Fruit fly (Drosophila melanogaster) whole organism, prepupa: Measurements from ENCODE around the gene CG43168.

ENCODE experiments used
- CG10631 ChIP-seq: fragments of 200-800 bp; sonication (Bioruptor generic); optimal IDR thresholded peaks from 2 replicates; lab custom pipeline; 2016; ENCODE audit warnings: missing biosample characterization, missing genetic modification characterization
- CG10669 ChIP-seq: fragments of 200-800 bp; sonication (Bioruptor generic); optimal IDR thresholded peaks from 3 replicates; lab custom pipeline; 2018; ENCODE audit warnings: missing biosample characterization, mild to moderate bottlenecking, missing genetic modification characterization, moderate library complexity
- CG11762 ChIP-seq: fragments of 200-800 bp; sonication (Bioruptor generic); optimal IDR thresholded peaks from 3 replicates; lab custom pipeline; 2016; ENCODE audit warnings: missing biosample characterization, missing genetic modification characterization; ENCODE audit not compliant: insufficient read depth
- CG11902 ChIP-seq: fragments of 200-800 bp; sonication (Bioruptor generic); optimal IDR thresholded peaks from 3 replicates; lab custom pipeline; 2016; ENCODE audit warnings: missing biosample characterization, missing genetic modification characterization
- CG15336 ChIP-seq: fragments of 200-800 bp; sonication (Bioruptor generic); IDR thresholded peaks from 2 replicates; pipeline ENCODE4 v1.3.6; 2022; ENCODE audit warnings: missing biosample characterization, missing genetic modification characterization
- CG16779 ChIP-seq: fragments of 200-800 bp; sonication (Bioruptor generic); optimal IDR thresholded peaks from 3 replicates; lab custom pipeline; 2017; ENCODE audit warnings: missing biosample characterization, mild to moderate bottlenecking, missing genetic modification characterization
- CG3032 ChIP-seq: fragments of 200-800 bp; optimal IDR thresholded peaks from 2 replicates; lab custom pipeline; 2019; ENCODE audit warnings: missing biosample characterization, mild to moderate bottlenecking, missing genetic modification characterization, moderate library complexity
- CG32006 ChIP-seq: fragments of 200-800 bp; sonication (Bioruptor generic); optimal IDR thresholded peaks from 3 replicates; lab custom pipeline; 2017; ENCODE audit warnings: missing biosample characterization, mild to moderate bottlenecking, missing genetic modification characterization
- CG3919 ChIP-seq: fragments of 200-800 bp; sonication (Bioruptor generic); optimal IDR thresholded peaks from 3 replicates; lab custom pipeline; 2016; ENCODE audit warnings: missing biosample characterization, missing genetic modification characterization
- CG6163 ChIP-seq: fragments of 200-800 bp; sonication (Bioruptor generic); IDR thresholded peaks from 3 replicates; pipeline ENCODE4 v1.3.6; 2022; ENCODE audit warnings: missing biosample characterization, missing genetic modification characterization
- CG6276 ChIP-seq: fragments of 200-800 bp; sonication (Bioruptor generic); optimal IDR thresholded peaks from 2 replicates; lab custom pipeline; 2017; ENCODE audit warnings: missing biosample characterization, mild to moderate bottlenecking, missing genetic modification characterization
- CG6854 ChIP-seq: fragments of 200-800 bp; sonication (Bioruptor generic); optimal IDR thresholded peaks from 2 replicates; lab custom pipeline; 2017; ENCODE audit warnings: missing biosample characterization, mild to moderate bottlenecking, missing genetic modification characterization
- CG8119 ChIP-seq: fragments of 200-800 bp; sonication (Bioruptor generic); IDR thresholded peaks from 3 replicates; pipeline ENCODE4 v1.3.6; 2022; ENCODE audit warnings: missing biosample characterization, missing genetic modification characterization
- CG8632 ChIP-seq: fragments of 200-800 bp; sonication (Bioruptor generic); optimal IDR thresholded peaks from 3 replicates; lab custom pipeline; 2016; ENCODE audit warnings: missing biosample characterization, missing genetic modification characterization
- CG9139 ChIP-seq: fragments of 200-800 bp; sonication (Bioruptor generic); optimal IDR thresholded peaks from 3 replicates; lab custom pipeline; 2017; ENCODE audit warnings: missing biosample characterization, mild to moderate bottlenecking, missing genetic modification characterization
- Eip75B ChIP-seq: fragments of 200-800 bp; sonication (Bioruptor generic); optimal IDR thresholded peaks from 3 replicates; lab custom pipeline; 2016; ENCODE audit warnings: missing biosample characterization, missing genetic modification characterization
- Eip78C ChIP-seq: fragments of 200-800 bp; sonication (Bioruptor generic); peaks from one replicate; lab custom pipeline; 2016; ENCODE audit warnings: missing biosample characterization, missing genetic modification characterization
- Eip93F ChIP-seq: fragments of 200-800 bp; sonication (Bioruptor generic); optimal IDR thresholded peaks from 2 replicates; lab custom pipeline; 2016; ENCODE audit warnings: missing biosample characterization, mild to moderate bottlenecking, missing genetic modification characterization
- Ets96B ChIP-seq: fragments of 200-800 bp; optimal IDR thresholded peaks from 2 replicates; lab custom pipeline; 2019; ENCODE audit warnings: missing biosample characterization, mild to moderate bottlenecking, missing genetic modification characterization, moderate library complexity
- Gug ChIP-seq: fragments of 200-800 bp; sonication (Bioruptor generic); IDR thresholded peaks from 2 replicates; pipeline ENCODE4 v1.3.6; 2022; ENCODE audit warnings: missing biosample characterization, missing genetic modification characterization
- Hr38 ChIP-seq: sonication (Bioruptor generic); optimal IDR thresholded peaks from 2 replicates; lab custom pipeline; 2016; ENCODE audit warnings: missing biosample characterization, missing genetic modification characterization
- Hr39 ChIP-seq: fragments of 200-800 bp; sonication (Bioruptor generic); optimal IDR thresholded peaks from 2 replicates; lab custom pipeline; 2016; ENCODE audit warnings: missing biosample characterization, missing genetic modification characterization
- Lpt ChIP-seq: fragments of 200-800 bp; sonication (Bioruptor generic); optimal IDR thresholded peaks from 3 replicates; lab custom pipeline; 2016; ENCODE audit warnings: missing biosample characterization, missing genetic modification characterization
- Met ChIP-seq: fragments of 200-800 bp; sonication (Bioruptor generic); optimal IDR thresholded peaks from 3 replicates; lab custom pipeline; 2016; ENCODE audit warnings: missing biosample characterization, missing genetic modification characterization
- OdsH ChIP-seq: fragments of 200-800 bp; sonication (Bioruptor generic); optimal IDR thresholded peaks from 3 replicates; lab custom pipeline; 2016; ENCODE audit warnings: missing biosample characterization, missing genetic modification characterization
- Smox ChIP-seq: fragments of 200-800 bp; sonication (Bioruptor generic); optimal IDR thresholded peaks from 3 replicates; lab custom pipeline; 2016; ENCODE audit warnings: missing biosample characterization, missing genetic modification characterization
- Sox102F ChIP-seq: fragments of 200-800 bp; sonication (Bioruptor generic); optimal IDR thresholded peaks from 2 replicates; lab custom pipeline; 2016; ENCODE audit warnings: missing biosample characterization, mild to moderate bottlenecking, missing genetic modification characterization
- Sox14 ChIP-seq: fragments of 200-800 bp; sonication (Bioruptor generic); optimal IDR thresholded peaks from 3 replicates; lab custom pipeline; 2016; ENCODE audit warnings: missing biosample characterization, missing genetic modification characterization
- achi ChIP-seq: fragments of 200-800 bp; sonication (Bioruptor generic); optimal IDR thresholded peaks from 3 replicates; lab custom pipeline; 2016; ENCODE audit warnings: missing biosample characterization, missing genetic modification characterization
- acj6 ChIP-seq: fragments of 200-800 bp; sonication (Bioruptor generic); optimal IDR thresholded peaks from 3 replicates; lab custom pipeline; 2016; ENCODE audit warnings: missing biosample characterization, missing genetic modification characterization
- cyc ChIP-seq: fragments of 200-800 bp; sonication (Bioruptor generic); optimal IDR thresholded peaks from 3 replicates; lab custom pipeline; 2016; ENCODE audit warnings: missing biosample characterization, missing genetic modification characterization
- dac ChIP-seq: fragments of 200-800 bp; sonication (Bioruptor generic); optimal IDR thresholded peaks from 2 replicates; lab custom pipeline; 2017; ENCODE audit warnings: missing biosample characterization, mild to moderate bottlenecking, missing genetic modification characterization
- dsx ChIP-seq: fragments of 200-800 bp; optimal IDR thresholded peaks from 3 replicates; lab custom pipeline; 2019; ENCODE audit warnings: missing biosample characterization, mild to moderate bottlenecking, missing genetic modification characterization, moderate library complexity; ENCODE audit not compliant: poor library complexity, severe bottlenecking
- eg ChIP-seq: fragments of 200-800 bp; sonication (Bioruptor generic); IDR thresholded peaks from 3 replicates; pipeline ENCODE4 v1.3.6; 2022; ENCODE audit warnings: missing biosample characterization, missing genetic modification characterization
- esn ChIP-seq: fragments of 200-800 bp; sonication (Bioruptor generic); optimal IDR thresholded peaks from 2 replicates; lab custom pipeline; 2016; ENCODE audit warnings: missing biosample characterization, mild to moderate bottlenecking, missing genetic modification characterization, moderate library complexity
- fd59A ChIP-seq: fragments of 200-800 bp; sonication (Bioruptor generic); optimal IDR thresholded peaks from 2 replicates; lab custom pipeline; 2017; ENCODE audit warnings: missing biosample characterization, mild to moderate bottlenecking, missing genetic modification characterization, missing genetic modification reagents
- fkh ChIP-seq: fragments of 200-800 bp; sonication (Bioruptor generic); optimal IDR thresholded peaks from 3 replicates; lab custom pipeline; 2017; ENCODE audit warnings: missing biosample characterization, mild to moderate bottlenecking, missing genetic modification characterization, moderate library complexity
- lz ChIP-seq: fragments of 200-800 bp; sonication (Bioruptor generic); optimal IDR thresholded peaks from 3 replicates; lab custom pipeline; 2016; ENCODE audit warnings: missing biosample characterization, missing genetic modification characterization
- pdm3 ChIP-seq: fragments of 200-800 bp; sonication (Bioruptor generic); optimal IDR thresholded peaks from 3 replicates; lab custom pipeline; 2016; ENCODE audit warnings: missing biosample characterization, missing genetic modification characterization
- spab ChIP-seq: fragments of 200-800 bp; sonication (Bioruptor generic); optimal IDR thresholded peaks from 2 replicates; lab custom pipeline; 2017; ENCODE audit warnings: missing biosample characterization, mild to moderate bottlenecking, missing genetic modification characterization, missing genetic modification reagents
- svp ChIP-seq: fragments of 200-800 bp; sonication (Bioruptor generic); peaks from one replicate; lab custom pipeline; 2016; ENCODE audit warnings: missing biosample characterization, missing genetic modification characterization
- topi ChIP-seq: fragments of 200-800 bp; sonication (Bioruptor generic); optimal IDR thresholded peaks from 3 replicates; lab custom pipeline; 2016; ENCODE audit warnings: missing biosample characterization, missing genetic modification characterization

The CG43168 gene

dm6 chr3L:6308596-6308995 is 33.0 kb downstream of the CG43168 start (continued):
- TF ChIP-seq Eip93F (GFP tag; lab: Kevin White, UChicago) (no peak), Gug (GFP tag; lab: Robert Waterston, UW) (peak; percentile 68), lz (GFP tag; lab: Kevin White, UChicago) (no peak), Smox (GFP tag; lab: Kevin White, UChicago) (no peak), CG11902 (GFP tag; lab: Kevin White, UChicago) (no peak), Hr38 (GFP tag; lab: Kevin White, UChicago) (no peak), CG11762 (GFP tag; lab: Kevin White, UChicago) (peak; percentile 7)

- TF ChIP-seq fkh (GFP tag; lab: Kevin White, UChicago) (no peak), Eip93F (GFP tag; lab: Kevin White, UChicago) (no peak), esn (no peak), achi (GFP tag; lab: Kevin White, UChicago) (no peak)
These were observed 34.1 kb downstream of the CG43168 start for dm6 chr3L:6309726-6310125.

- TF ChIP-seq Ets96B (tag; lab: Kevin White, UChicago) (no peak), CG3032 (tag; lab: Kevin White, UChicago) (no peak)
These were observed 34.9 kb downstream of the CG43168 start for dm6 chr3L:6310489-6310888.

dm6 chr3L:6312029-6312623 is 36.5 kb downstream of the CG43168 start:
- TF ChIP-seq pdm3 (GFP tag; lab: Kevin White, UChicago) (peak; percentile 21), CG11762 (GFP tag; lab: Kevin White, UChicago) (peak; percentile 30), CG10631 (peak; percentile 29), fkh (GFP tag; lab: Kevin White, UChicago) (no peak), Eip75B (GFP tag; lab: Kevin White, UChicago) (peak; percentile 5), CG6854 (GFP tag; lab: Kevin White, UChicago) (no peak), Sox102F (no peak), CG10669 (peak; percentile 35), Eip93F (GFP tag; lab: Kevin White, UChicago) (no peak), Hr38 (GFP tag; lab: Kevin White, UChicago) (no peak), esn (peak; percentile 33), topi (GFP tag; lab: Kevin White, UChicago) (peak; percentile 63), CG8632 (GFP tag; lab: Kevin White, UChicago) (no peak), CG15336 (GFP tag; lab: Robert Waterston, UW) (no peak), fd59A (GFP tag; lab: Kevin White, UChicago) (no peak), CG8119 (GFP tag; lab: Robert Waterston, UW) (no peak), Ets96B (tag; lab: Kevin White, UChicago) (peak; percentile 42), eg (GFP tag; lab: Robert Waterston, UW) (no peak), Smox (GFP tag; lab: Kevin White, UChicago) (peak; percentile 2), cyc (GFP tag; lab: Kevin White, UChicago) (peak; percentile 41), CG11902 (GFP tag; lab: Kevin White, UChicago) (no peak), Eip78C (GFP tag; lab: Kevin White, UChicago) (peak; percentile 90), OdsH (GFP tag; lab: Kevin White, UChicago) (peak; percentile 3), Sox14 (GFP tag; lab: Kevin White, UChicago) (no peak), CG9139 (GFP tag; lab: Kevin White, UChicago) (no peak), CG32006 (GFP tag; lab: Kevin White, UChicago) (peak; percentile 26), spab (GFP tag; lab: Kevin White, UChicago) (peak; percentile 2), CG3032 (tag; lab: Kevin White, UChicago) (peak; percentile 3), Hr39 (GFP tag; lab: Kevin White, UChicago) (no peak), CG6163 (GFP tag; lab: Robert Waterston, UW) (0 out of 3 replicates have a peak, but pooled peaks have one; percentile 26), Lpt (GFP tag; lab: Kevin White, UChicago) (no peak), CG6276 (GFP tag; lab: Kevin White, UChicago) (no peak), acj6 (no peak), dac (GFP tag; lab: Kevin White, UChicago) (no peak), CG3919 (GFP tag; lab: Kevin White, UChicago) (peak; percentile 46), dsx (peak; percentile 20), svp (GFP tag; lab: Kevin White, UChicago) (peak; percentile 85), Met (GFP tag; lab: Kevin White, UChicago) (peak; percentile 7), CG16779 (no peak)
